Worm (Caenorhabditis elegans) whole organism, L3 larva: ENCODE results near the gene sas-6.
A peak's percentile ranks its signal among the peaks of the same experiment; 100 is the strongest.

ENCODE experiments used
- R02D3.7 ChIP-seq: fragments of 150-350 bp; optimal IDR thresholded peaks from 2 replicates; lab custom pipeline; 2014; ENCODE audit warnings: missing biosample characterization, missing genetic modification characterization
- ZK546.5 ChIP-seq: sonication (generic microtip); optimal IDR thresholded peaks from 2 replicates; lab custom pipeline; 2017; ENCODE audit warnings: missing biosample characterization, missing genetic modification characterization
- aly-2 ChIP-seq: fragments of 150-350 bp; optimal IDR thresholded peaks from 2 replicates; lab custom pipeline; 2014; ENCODE audit warnings: missing biosample characterization, missing genetic modification characterization
- ama-1 ChIP-seq: fragments of 150-350 bp; optimal IDR thresholded peaks from 2 replicates; lab custom pipeline; 2018
- ceh-16 ChIP-seq: sonication (generic microtip); optimal IDR thresholded peaks from 2 replicates; lab custom pipeline; 2017; ENCODE audit warnings: missing biosample characterization, missing genetic modification characterization
- ceh-28 ChIP-seq: fragments of 150-350 bp; optimal IDR thresholded peaks from 2 replicates; lab custom pipeline; 2014; ENCODE audit warnings: missing biosample characterization, missing genetic modification reagents, missing genetic modification characterization
- ceh-82 ChIP-seq: fragments of 150-350 bp; optimal IDR thresholded peaks from 2 replicates; lab custom pipeline; 2014; ENCODE audit warnings: missing biosample characterization, missing genetic modification characterization
- ceh-9 ChIP-seq: sonication (generic microtip); optimal IDR thresholded peaks from 2 replicates; lab custom pipeline; 2018; ENCODE audit warnings: missing biosample characterization, missing genetic modification characterization
- daf-12 ChIP-seq: fragments of 150-350 bp; optimal IDR thresholded peaks from 2 replicates; lab custom pipeline; 2014; ENCODE audit warnings: missing biosample characterization, missing genetic modification reagents, missing genetic modification characterization
- egl-5 ChIP-seq: fragments of 150-350 bp; optimal IDR thresholded peaks from 2 replicates; lab custom pipeline; 2017; ENCODE audit warnings: missing biosample characterization, missing genetic modification reagents, missing genetic modification characterization, inconsistent platforms
- elt-1 ChIP-seq: fragments of 150-350 bp; optimal IDR thresholded peaks from 2 replicates; lab custom pipeline; 2014; ENCODE audit warnings: missing biosample characterization, missing genetic modification characterization
- elt-2 ChIP-seq: sonication (generic microtip); optimal IDR thresholded peaks from 2 replicates; lab custom pipeline; 2016; ENCODE audit warnings: missing genetic modification reagents, mild to moderate bottlenecking, missing genetic modification characterization, missing compliant biosample characterization
- elt-3 ChIP-seq, 3 experiments: fragments of 150-350 bp in 1 of 3; sonication (generic microtip) in 2 of 3; optimal IDR thresholded peaks; 2 replicates in 2 of 3; 4 replicates in 1 of 3; lab custom pipeline; 2014 to 2017; ENCODE audit warnings: missing biosample characterization in 3 of 3, missing genetic modification characterization in 3 of 3
- eor-1 ChIP-seq, 2 experiments: fragments of 150-350 bp; optimal IDR thresholded peaks; 2 replicates each; lab custom pipeline; 2014 to 2018; ENCODE audit warnings: missing biosample characterization in 2 of 2, missing genetic modification characterization in 2 of 2
- fkh-10 ChIP-seq: sonication (generic microtip); optimal IDR thresholded peaks from 2 replicates; lab custom pipeline; 2017; ENCODE audit warnings: missing biosample characterization, missing genetic modification reagents, missing genetic modification characterization
- fkh-2 ChIP-seq: fragments of 150-350 bp; optimal IDR thresholded peaks from 2 replicates; lab custom pipeline; 2014; ENCODE audit warnings: missing biosample characterization, missing genetic modification reagents, missing genetic modification characterization
- fos-1 ChIP-seq: fragments of 150-350 bp; optimal IDR thresholded peaks from 2 replicates; lab custom pipeline; 2014; ENCODE audit warnings: missing biosample characterization, missing genetic modification characterization
- hmg-11 ChIP-seq: sonication (generic microtip); optimal IDR thresholded peaks from 2 replicates; lab custom pipeline; 2016; ENCODE audit warnings: missing genetic modification characterization, missing compliant biosample characterization
- jun-1 ChIP-seq: fragments of 150-350 bp; optimal IDR thresholded peaks from 2 replicates; lab custom pipeline; 2014; ENCODE audit warnings: missing biosample characterization, missing genetic modification reagents, missing genetic modification characterization
- lin-15B ChIP-seq: fragments of 150-350 bp; optimal IDR thresholded peaks from 2 replicates; lab custom pipeline; 2014; ENCODE audit warnings: missing biosample characterization, missing genetic modification characterization
- lin-39 ChIP-seq: fragments of 150-350 bp; optimal IDR thresholded peaks from 2 replicates; lab custom pipeline; 2018; ENCODE audit warnings: missing biosample characterization, missing genetic modification reagents, missing genetic modification characterization
- mdl-1 ChIP-seq: fragments of 150-350 bp; optimal IDR thresholded peaks from 2 replicates; lab custom pipeline; 2014; ENCODE audit warnings: missing biosample characterization, missing genetic modification characterization
- nfya-1 ChIP-seq: sonication (generic microtip); optimal IDR thresholded peaks from 2 replicates; lab custom pipeline; 2017; ENCODE audit warnings: missing genetic modification characterization, mild to moderate bottlenecking, missing compliant biosample characterization, antibody characterized with exemption, moderate library complexity; ENCODE audit not compliant: insufficient read depth
- nhr-12 ChIP-seq: fragments of 150-350 bp; optimal IDR thresholded peaks from 2 replicates; lab custom pipeline; 2014; ENCODE audit warnings: missing biosample characterization, missing genetic modification characterization
- nhr-23 ChIP-seq: fragments of 150-350 bp; optimal IDR thresholded peaks from 2 replicates; lab custom pipeline; 2014; ENCODE audit warnings: missing biosample characterization, missing genetic modification reagents, missing genetic modification characterization
- nhr-237 ChIP-seq: fragments of 150-350 bp; optimal IDR thresholded peaks from 2 replicates; lab custom pipeline; 2014; ENCODE audit warnings: missing biosample characterization, missing genetic modification characterization
- nhr-25 ChIP-seq: sonication (generic microtip); optimal IDR thresholded peaks from 2 replicates; lab custom pipeline; 2017; ENCODE audit warnings: missing biosample characterization, missing genetic modification characterization
- nhr-28 ChIP-seq: fragments of 150-350 bp; optimal IDR thresholded peaks from 2 replicates; lab custom pipeline; 2014; ENCODE audit warnings: missing biosample characterization, missing genetic modification characterization
- nhr-43 ChIP-seq: sonication (generic microtip); optimal IDR thresholded peaks from 2 replicates; lab custom pipeline; 2016; ENCODE audit warnings: mild to moderate bottlenecking, missing genetic modification characterization, missing compliant biosample characterization; ENCODE audit not compliant: poor library complexity, severe bottlenecking
- nhr-67 ChIP-seq: fragments of 150-350 bp; optimal IDR thresholded peaks from 2 replicates; lab custom pipeline; 2014; ENCODE audit warnings: missing biosample characterization, missing genetic modification characterization
- nhr-76 ChIP-seq: fragments of 150-350 bp; sonication (generic microtip); optimal IDR thresholded peaks from 5 replicates; lab custom pipeline; 2014; ENCODE audit warnings: missing biosample characterization, missing genetic modification characterization
- pha-4 ChIP-seq: fragments of 150-350 bp; optimal IDR thresholded peaks from 2 replicates; lab custom pipeline; 2014; ENCODE audit warnings: missing biosample characterization, missing genetic modification reagents, missing genetic modification characterization
- pqm-1 ChIP-seq: fragments of 150-350 bp; optimal IDR thresholded peaks from 2 replicates; lab custom pipeline; 2017; ENCODE audit warnings: missing biosample characterization, missing genetic modification characterization, inconsistent platforms
- skn-1 ChIP-seq: fragments of 150-350 bp; optimal IDR thresholded peaks from 2 replicates; lab custom pipeline; 2014; ENCODE audit warnings: missing biosample characterization, missing genetic modification characterization
- snpc-4 ChIP-seq: fragments of 150-350 bp; optimal IDR thresholded peaks from 2 replicates; lab custom pipeline; 2014; ENCODE audit warnings: missing biosample characterization, missing genetic modification characterization
- tbx-2 ChIP-seq: sonication (generic microtip); optimal IDR thresholded peaks from 2 replicates; lab custom pipeline; 2016; ENCODE audit warnings: mild to moderate bottlenecking, missing genetic modification characterization, missing compliant biosample characterization
- unc-39 ChIP-seq: sonication (generic microtip); optimal IDR thresholded peaks from 4 replicates; lab custom pipeline; 2017; ENCODE audit warnings: missing biosample characterization, missing genetic modification characterization
- unc-62 ChIP-seq: fragments of 150-350 bp; sonication (generic microtip); optimal IDR thresholded peaks from 4 replicates; lab custom pipeline; 2014; ENCODE audit warnings: missing biosample characterization, missing genetic modification reagents, missing genetic modification characterization
- zag-1 ChIP-seq: fragments of 150-350 bp; optimal IDR thresholded peaks from 2 replicates; lab custom pipeline; 2014; ENCODE audit warnings: missing biosample characterization, missing genetic modification characterization
- ztf-11 ChIP-seq: fragments of 150-350 bp; optimal IDR thresholded peaks from 2 replicates; lab custom pipeline; 2014; ENCODE audit warnings: missing biosample characterization, missing genetic modification characterization
- ztf-4 ChIP-seq: fragments of 150-350 bp; optimal IDR thresholded peaks from 2 replicates; lab custom pipeline; 2014; ENCODE audit warnings: missing biosample characterization, missing genetic modification characterization

sas-6 gene

ce11 chrIV:13783237-13784012 lies 5.1 kb downstream of the sas-6 start, which contains the start of gene iscu-1:
iscu-1 (plus strand) TSS chrIV:13783962.
- peak; percentile 30 for TF ChIP-seq ama-1 (lab: Kevin White, UChicago)
- TF ChIP-seq nhr-25 (tag; lab: Kevin White, UChicago), result peak; percentile 20
- TF ChIP-seq aly-2 (tag; lab: Kevin White, UChicago), result no peak
- peak; percentile 22 for TF ChIP-seq nhr-23 (tag; lab: Kevin White, UChicago)
- TF ChIP-seq lin-15B, result peak; percentile 77
- peak; percentile 30 for TF ChIP-seq hmg-11 (tag; lab: Kevin White, UChicago)
- TF ChIP-seq pha-4 (tag; lab: Kevin White, UChicago), result peak; percentile 62
- no peak for TF ChIP-seq nhr-76 (tag; lab: Kevin White, UChicago)
- TF ChIP-seq ceh-28 (tag; lab: Kevin White, UChicago), result peak; percentile 45
- TF ChIP-seq R02D3.7, result no peak
- TF ChIP-seq nfya-1, result peak; percentile 77
- no peak for TF ChIP-seq ZK546.5 (tag; lab: Kevin White, UChicago)
- no peak for TF ChIP-seq jun-1 (tag; lab: Kevin White, UChicago)
- TF ChIP-seq elt-2 (tag; lab: Kevin White, UChicago), result peak; percentile 51

- TF ChIP-seq nhr-23 (tag; lab: Kevin White, UChicago) (no peak), ceh-16 (tag; lab: Kevin White, UChicago) (no peak), elt-2 (tag; lab: Kevin White, UChicago) (no peak), fkh-10 (GFP tag; lab: Kevin White, UChicago) (no peak), elt-1 (tag; lab: Kevin White, UChicago) (no peak), snpc-4 (tag; lab: Kevin White, UChicago) (no peak), pqm-1 (no peak), unc-62 (GFP tag; lab: Kevin White, UChicago) (no peak)
Measured at ce11 chrIV:13782319-13782718, 6.2 kb downstream of the sas-6 start.

ce11 chrIV:13778710-13779109 lies 9.8 kb downstream of the sas-6 start, which contains the start of gene gly-10:
gly-10 (plus strand) TSS chrIV:13779096.
- TF ChIP-seq aly-2 (tag; lab: Kevin White, UChicago), result no peak
- TF ChIP-seq R02D3.7, result no peak
- no peak for TF ChIP-seq ceh-16 (tag; lab: Kevin White, UChicago)
- no peak for TF ChIP-seq ceh-82 (tag; lab: Kevin White, UChicago)
- no peak for TF ChIP-seq hmg-11 (tag; lab: Kevin White, UChicago)
- no peak for TF ChIP-seq nfya-1
- TF ChIP-seq pqm-1, result no peak
- no peak for TF ChIP-seq elt-1 (tag; lab: Kevin White, UChicago)
- no peak for TF ChIP-seq lin-15B
- no peak for TF ChIP-seq nhr-67 (tag; lab: Kevin White, UChicago)
- TF ChIP-seq fos-1 (tag; lab: Kevin White, UChicago), result no peak
- no peak for TF ChIP-seq unc-39
- no peak for TF ChIP-seq nhr-237
- no peak for TF ChIP-seq nhr-12 (tag; lab: Kevin White, UChicago)
- no peak for TF ChIP-seq mdl-1

ce11 chrIV:13777480-13777879 lies 11.1 kb downstream of the sas-6 start, which contains the start of gene rpl-18:
rpl-18 (plus strand) TSS chrIV:13777865.
- TF ChIP-seq mdl-1 (no peak), ztf-4 (no peak), nhr-23 (tag; lab: Kevin White, UChicago) (peak; percentile 80), pha-4 (tag; lab: Kevin White, UChicago) (peak; percentile 95), ceh-82 (tag; lab: Kevin White, UChicago) (no peak), pqm-1 (peak; percentile 27), ZK546.5 (tag; lab: Kevin White, UChicago) (no peak), nhr-43 (tag; lab: Kevin White, UChicago) (no peak), skn-1 (no peak), lin-39 (peak; percentile 85), jun-1 (tag; lab: Kevin White, UChicago) (no peak), aly-2 (tag; lab: Kevin White, UChicago) (no peak), nhr-76 (tag; lab: Kevin White, UChicago) (no peak), zag-1 (tag; lab: Kevin White, UChicago) (no peak), snpc-4 (tag; lab: Kevin White, UChicago) (peak; percentile 78), daf-12 (no peak), ceh-16 (tag; lab: Kevin White, UChicago) (no peak), elt-2 (tag; lab: Kevin White, UChicago) (peak; percentile 37), ceh-28 (tag; lab: Kevin White, UChicago) (peak; percentile 6), lin-15B (peak; percentile 99), fkh-2 (no peak), egl-5 (tag; lab: Kevin White, UChicago) (peak; percentile 65), fos-1 (tag; lab: Kevin White, UChicago) (no peak), fkh-10 (GFP tag; lab: Kevin White, UChicago) (no peak), nhr-67 (tag; lab: Kevin White, UChicago) (no peak), hmg-11 (tag; lab: Kevin White, UChicago) (peak; percentile 48), ama-1 (lab: Kevin White, UChicago) (no peak), ceh-9 (tag; lab: Kevin White, UChicago) (no peak), tbx-2 (no peak), ztf-11 (tag; lab: Kevin White, UChicago) (no peak), R02D3.7 (peak; percentile 27), eor-1 (tag; optimal IDR thresholded peaks at IDR 0.05; lab: Kevin White, UChicago) (no peak), nhr-12 (tag; lab: Kevin White, UChicago) (no peak), unc-62 (GFP tag; lab: Kevin White, UChicago) (no peak), nhr-28 (tag; lab: Kevin White, UChicago) (no peak), unc-39 (no peak), elt-3 (tag; optimal IDR thresholded peaks at IDR 0.05; lab: Kevin White, UChicago) (no peak)
